Worm (Caenorhabditis elegans) whole organism, mixed stage, embryonic: ENCODE data around the gene twk-31.

Source experiments
- elt-3 ChIP-seq: fragments of 150-350 bp; optimal IDR thresholded peaks from 2 replicates; lab custom pipeline; 2014; ENCODE audit warnings: missing biosample characterization, missing genetic modification characterization
- flh-1 ChIP-seq: fragments of 200-800 bp; sonication (Bioruptor generic); optimal IDR thresholded peaks from 2 replicates; lab custom pipeline; 2018; ENCODE audit warnings: mild to moderate bottlenecking, missing genetic modification characterization, moderate library complexity, missing compliant biosample characterization
- lsy-2 ChIP-seq: fragments of 150-350 bp; optimal IDR thresholded peaks from 2 replicates; lab custom pipeline; 2014; ENCODE audit warnings: missing biosample characterization, missing genetic modification characterization
- mep-1 ChIP-seq: fragments of 150-350 bp; optimal IDR thresholded peaks from 2 replicates; lab custom pipeline; 2017; ENCODE audit warnings: missing biosample characterization, missing genetic modification reagents, missing genetic modification characterization, inconsistent platforms
- nhr-237 ChIP-seq: fragments of 150-350 bp; optimal IDR thresholded peaks from 2 replicates; lab custom pipeline; 2014; ENCODE audit warnings: missing biosample characterization, missing genetic modification characterization
- nhr-28 ChIP-seq: fragments of 150-350 bp; optimal IDR thresholded peaks from 2 replicates; lab custom pipeline; 2014; ENCODE audit warnings: missing biosample characterization, missing genetic modification characterization
- nhr-76 ChIP-seq: sonication (generic microtip); optimal IDR thresholded peaks from 2 replicates; lab custom pipeline; 2017; ENCODE audit warnings: missing biosample characterization, missing genetic modification characterization
- sptf-1 ChIP-seq: sonication (generic microtip); optimal IDR thresholded peaks from 2 replicates; lab custom pipeline; 2017; ENCODE audit warnings: mild to moderate bottlenecking, missing genetic modification characterization, moderate library complexity, missing compliant biosample characterization
- unc-62 ChIP-seq: fragments of 150-350 bp; optimal IDR thresholded peaks from 2 replicates; lab custom pipeline; 2014; ENCODE audit warnings: missing biosample characterization, missing genetic modification reagents, missing genetic modification characterization

ce11 chrIII:11471336-11471735 lies 60.9 kb downstream of the twk-31 start:
- TF ChIP-seq mep-1 (tag; lab: Kevin White, UChicago), result no peak
- no peak for TF ChIP-seq sptf-1 (tag; lab: Kevin White, UChicago)
- no peak for TF ChIP-seq elt-3
- TF ChIP-seq nhr-76 (tag; lab: Kevin White, UChicago), result no peak
- no peak for TF ChIP-seq nhr-28 (tag; lab: Kevin White, UChicago)
- TF ChIP-seq nhr-237 (tag; lab: Kevin White, UChicago), result no peak
- TF ChIP-seq unc-62, result no peak
- no peak for TF ChIP-seq flh-1 (GFP tag; lab: Kevin White, UChicago)
- TF ChIP-seq lsy-2, result peak; percentile 28
